Worm (Caenorhabditis elegans): ENCODE measurements around the gene mex-1.

ce11 chrII:11954811-11955210 lies 13.6 kb upstream of the mex-1 start:
- TF ChIP-seq flt-1 (GFP tag; IDR thresholded peaks at IDR 0.05) (no peak), ref-1 (GFP tag; conservative IDR thresholded peaks at IDR 0.05) (no peak), ztf-29 (GFP tag; IDR thresholded peaks at IDR 0.05) (peak; percentile 21; the same call in 1 of the 2 replicates), ztf-23 (GFP tag; IDR thresholded peaks at IDR 0.05) (no peak), T22C8.4 (GFP tag; IDR thresholded peaks at IDR 0.05) (no peak), klf-2 (GFP tag; conservative IDR thresholded peaks at IDR 0.05) (no peak), cog-1 (tag; optimal IDR thresholded peaks at IDR 0.05) (no peak), tab-1 (GFP tag; IDR thresholded peaks at IDR 0.05) (no peak), med-1 (GFP tag; optimal IDR thresholded peaks at IDR 0.05; ENCODE audit: insufficient read depth) (no peak)
